Worm (Caenorhabditis elegans) whole organism, L4/young adult: ENCODE results near the gene str-196.

Experiments
- W03F9.2 ChIP-seq: fragments of 150-350 bp; optimal IDR thresholded peaks from 2 replicates; lab custom pipeline; 2014; ENCODE audit warnings: missing biosample characterization, missing genetic modification characterization
- dao-5 ChIP-seq: sonication (generic microtip); optimal IDR thresholded peaks from 2 replicates; lab custom pipeline; 2016; ENCODE audit warnings: missing genotype, missing genetic modification characterization, moderate library complexity, missing compliant biosample characterization
- him-1 ChIP-seq: sonication (generic microtip); optimal IDR thresholded peaks from 2 replicates; lab custom pipeline; 2016; ENCODE audit warnings: missing genotype, missing genetic modification reagents, missing genetic modification characterization, missing compliant biosample characterization

str-196 gene

DNA sequence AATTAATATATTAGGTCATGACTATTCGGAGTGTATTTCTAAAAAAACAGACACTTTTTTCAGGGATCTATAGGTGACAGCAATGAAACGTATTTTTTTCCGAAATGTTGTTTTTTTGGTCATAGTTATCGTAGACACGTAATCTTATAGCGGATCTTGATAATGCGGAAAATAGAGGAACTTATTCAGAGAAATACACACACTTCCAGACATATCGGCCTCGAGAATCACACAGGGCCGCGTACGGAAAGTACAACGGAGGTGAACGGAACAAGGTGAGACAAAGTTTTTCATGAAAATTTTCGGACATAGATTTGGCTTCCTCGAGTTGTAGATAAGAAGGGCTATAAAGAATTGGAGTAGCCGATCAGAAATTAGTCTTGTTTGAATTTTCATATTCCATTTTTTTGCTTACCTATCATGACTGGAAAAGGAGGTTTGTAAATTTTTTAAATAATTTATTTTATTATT, 47.5 kb downstream of the str-196 start, which contains the start of gene nhr-155:
Gene nhr-155, plus strand, starts transcription at position 421 of the 471 bp plus-strand sequence.
- TF ChIP-seq dao-5 (tag; lab: Kevin White, UChicago) = no peak
- TF ChIP-seq him-1 (tag; lab: Kevin White, UChicago) = no peak
- TF ChIP-seq W03F9.2 (tag; lab: Kevin White, UChicago) = no peak

DNA sequence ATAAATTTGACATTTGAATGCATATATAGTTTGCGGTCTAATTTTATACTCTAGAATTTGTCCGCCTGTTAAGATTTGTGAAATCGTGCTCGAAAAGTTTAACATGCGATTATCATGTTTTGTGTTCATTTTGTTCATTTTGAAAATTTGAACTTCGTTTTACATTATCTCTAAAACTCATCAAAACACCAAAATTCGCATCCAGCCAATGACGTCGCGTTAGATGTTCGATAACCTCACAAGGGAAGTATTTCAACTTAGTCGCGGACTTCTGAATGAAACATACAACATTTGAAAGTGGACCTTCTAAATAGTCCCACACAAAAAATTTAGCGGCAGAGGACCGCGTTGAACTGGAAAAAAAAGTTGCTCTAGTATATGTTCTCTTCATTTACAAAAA, 49.9 kb downstream of the str-196 start:
- TF ChIP-seq W03F9.2 (tag; lab: Kevin White, UChicago) (no peak), him-1 (tag; lab: Kevin White, UChicago) (no peak), dao-5 (tag; lab: Kevin White, UChicago) (no peak)

DNA sequence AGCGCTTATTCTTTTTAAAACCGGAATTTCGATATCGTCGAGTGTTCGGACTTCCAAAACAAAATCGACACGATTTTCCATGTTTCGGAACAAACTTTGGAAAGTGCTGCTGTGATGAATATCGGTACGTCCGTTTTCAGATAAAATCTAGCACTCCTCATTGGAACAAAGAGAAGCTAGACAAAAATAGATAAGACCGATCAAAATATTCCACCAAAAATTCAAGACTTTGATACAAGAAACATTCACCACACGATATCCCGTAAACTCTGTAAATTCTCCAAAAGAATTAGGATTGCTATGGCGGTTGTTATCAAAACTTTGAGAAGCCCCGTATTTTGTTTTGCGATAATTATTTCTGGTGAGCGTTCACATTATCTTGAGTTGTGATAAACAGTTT, 51.6 kb downstream of the str-196 start, which contains the start of gene C14C6.3:
Gene C14C6.3, plus strand, starts transcription at position 301 of the 400 bp plus-strand sequence.
- no peak for TF ChIP-seq him-1 (tag; lab: Kevin White, UChicago)
- TF ChIP-seq dao-5 (tag; lab: Kevin White, UChicago) = no peak
- TF ChIP-seq W03F9.2 (tag; lab: Kevin White, UChicago) = no peak
